Fruit fly (Drosophila melanogaster): ENCODE data around the gene eg.

Gene eg

dm6 chr3L:21839720-21840641 lies 31.5 kb downstream of the eg start (continued):
- TF ChIP-seq CG6791 (GFP tag; IDR thresholded peaks at IDR 0.05; ENCODE audit: partially characterized antibody) = no peak
- TF ChIP-seq crc (GFP tag; optimal IDR thresholded peaks at IDR 0.05) = peak; percentile 92
- TF ChIP-seq twi (tag; optimal IDR thresholded peaks at IDR 0.05) = peak; percentile 78
- peak; percentile 88 for TF ChIP-seq CG11398 (GFP tag; optimal IDR thresholded peaks at IDR 0.05)
- TF ChIP-seq HLHmδ (GFP tag; optimal IDR thresholded peaks at IDR 0.05) = no peak
- 0 out of 2 replicates have a peak, but pooled peaks have one; percentile 28 for TF ChIP-seq inv (GFP tag; IDR thresholded peaks at IDR 0.05; ENCODE audit: partially characterized antibody)
- TF ChIP-seq CG6689 (GFP tag; IDR thresholded peaks at IDR 0.05) = peak; percentile 95
- no peak for TF ChIP-seq sqz (GFP tag; optimal IDR thresholded peaks at IDR 0.05)
- TF ChIP-seq CG12236 (GFP tag; optimal IDR thresholded peaks at IDR 0.05) = peak; percentile 91
- TF ChIP-seq dmrt99B (tag; optimal IDR thresholded peaks at IDR 0.05) = peak; percentile 96
- TF ChIP-seq NC2β (GFP tag; optimal IDR thresholded peaks at IDR 0.05) = peak; percentile 90
- peak; percentile 89 for TF ChIP-seq Mrtf (GFP tag; IDR thresholded peaks at IDR 0.05)
- peak; percentile 85 for TF ChIP-seq Rx (GFP tag; IDR thresholded peaks at IDR 0.05)
- peak; percentile 87 for TF ChIP-seq CG7786 (GFP tag; optimal IDR thresholded peaks at IDR 0.05)
- peak; percentile 72 for TF ChIP-seq CG6175 (GFP tag; IDR thresholded peaks at IDR 0.05)
- peak; percentile 8 for TF ChIP-seq pzg (GFP tag; optimal IDR thresholded peaks at IDR 0.05)
- peak; percentile 85 for TF ChIP-seq trh (GFP tag; optimal IDR thresholded peaks at IDR 0.05)
- peak; percentile 78 for TF ChIP-seq CG9876 (GFP tag; optimal IDR thresholded peaks at IDR 0.05)
- no peak for TF ChIP-seq hbn (GFP tag; IDR thresholded peaks at IDR 0.05; ENCODE audit: partially characterized antibody)
- no peak for TF ChIP-seq Hr39 (optimal IDR thresholded peaks at IDR 0.05)
- peak; percentile 87 for TF ChIP-seq tap (tag; optimal IDR thresholded peaks at IDR 0.05)
- peak; percentile 78 for TF ChIP-seq CkIIα-i1 (GFP tag; IDR thresholded peaks at IDR 0.05)
- peak; percentile 36 to 81 for TF ChIP-seq crp (GFP tag; optimal IDR thresholded peaks at IDR 0.05)
- TF ChIP-seq CHES-1-like (GFP tag; optimal IDR thresholded peaks at IDR 0.05) = peak; percentile 90
- peak; percentile 84 for TF ChIP-seq Nf-YC (tag; optimal IDR thresholded peaks at IDR 0.05)
- TF ChIP-seq Meics (GFP tag; optimal IDR thresholded peaks at IDR 0.05) = peak; percentile 94
- peak; percentile 92 for TF ChIP-seq BtbVII (GFP tag; optimal IDR thresholded peaks at IDR 0.05)
- TF ChIP-seq ap (GFP tag; IDR thresholded peaks at IDR 0.05) = peak; percentile 72
- peak; percentile 80 for TF ChIP-seq sima (GFP tag; optimal IDR thresholded peaks at IDR 0.05)
- TF ChIP-seq tgo (GFP tag; IDR thresholded peaks at IDR 0.05) = peak; percentile 93
- peak; percentile 95 for TF ChIP-seq vvl (GFP tag; IDR thresholded peaks at IDR 0.05)
- peak; percentile 88 for TF ChIP-seq CG1602 (GFP tag; optimal IDR thresholded peaks at IDR 0.05)
- peak; percentile 87 to 92 for TF ChIP-seq chif (GFP tag; optimal IDR thresholded peaks at IDR 0.05)
- TF ChIP-seq CG6254 (GFP tag; optimal IDR thresholded peaks at IDR 0.05) = peak; percentile 91
- peak; percentile 96 for TF ChIP-seq gem (tag; optimal IDR thresholded peaks at IDR 0.05)
- peak; percentile 92 for TF ChIP-seq CG9437 (GFP tag; optimal IDR thresholded peaks at IDR 0.05)
- TF ChIP-seq CG13775 (GFP tag; optimal IDR thresholded peaks at IDR 0.05) = peak; percentile 92
- TF ChIP-seq CG32532 (GFP tag; IDR thresholded peaks at IDR 0.05) = peak; percentile 89
- peak; percentile 97 for TF ChIP-seq Sox100B (GFP tag; optimal IDR thresholded peaks at IDR 0.05)
- TF ChIP-seq D19B (GFP tag; optimal IDR thresholded peaks at IDR 0.05) = peak; percentile 86
- TF ChIP-seq CG10431 (GFP tag; optimal IDR thresholded peaks at IDR 0.05) = peak; percentile 76
- peak; percentile 92 for TF ChIP-seq seq (GFP tag; IDR thresholded peaks at IDR 0.05)
- TF ChIP-seq CG8765 (GFP tag; IDR thresholded peaks at IDR 0.05) = peak; percentile 61; the same call in 1 of the 2 replicates
- TF ChIP-seq maf-S (GFP tag; optimal IDR thresholded peaks at IDR 0.05) = peak; percentile 93
- peak in 1 of 2 experiments; percentile 77 for TF ChIP-seq Hr78 (GFP tag; optimal IDR thresholded peaks at IDR 0.05)
- peak; percentile 54 for TF ChIP-seq Doc2 (GFP tag; IDR thresholded peaks at IDR 0.05)
- TF ChIP-seq CG6854 (GFP tag; optimal IDR thresholded peaks at IDR 0.05) = peak; percentile 88
- TF ChIP-seq GATAe (GFP tag; conservative IDR thresholded peaks at IDR 0.05) = peak; percentile 62

Data from whole organism, embryonic.